Worm (Caenorhabditis elegans): Measurements from ENCODE around the gene F28C6.5.

F28C6.5 gene

DNA sequence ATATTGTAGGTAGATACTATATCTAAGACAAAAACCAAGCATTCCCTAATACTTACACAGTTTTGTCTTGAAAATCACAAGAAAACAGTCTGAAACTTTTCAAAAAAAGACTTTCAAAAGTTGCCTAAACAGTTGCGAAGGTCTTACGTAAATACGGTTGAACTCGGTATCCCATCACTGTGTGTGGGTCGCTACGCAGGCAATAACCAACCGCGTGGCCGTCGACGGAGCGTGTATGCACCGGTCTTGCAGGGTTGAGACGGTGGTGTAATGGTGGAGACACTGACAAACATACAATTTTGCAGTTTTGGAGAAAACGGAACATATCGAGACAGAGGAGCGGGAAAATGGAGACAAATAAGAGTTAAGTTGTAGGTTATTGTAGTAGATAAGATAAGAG is 38.1 kb upstream of the F28C6.5 start, which contains the start of gene iff-2:
Gene iff-2, minus strand, starts transcription at position 141 of the 400 bp plus-strand sequence.
- peak; percentile 100 for TF ChIP-seq nhr-25 (tag; optimal IDR thresholded peaks at IDR 0.05)
- TF ChIP-seq fkh-10 (GFP tag; optimal IDR thresholded peaks at IDR 0.05), result peak; percentile 99
- peak; percentile 94 for TF ChIP-seq nhr-77 (tag; optimal IDR thresholded peaks at IDR 0.05)
- TF ChIP-seq aly-2 (tag; optimal IDR thresholded peaks at IDR 0.05), result peak; percentile 53
- TF ChIP-seq ceh-28 (tag; optimal IDR thresholded peaks at IDR 0.05), result peak; percentile 94
- peak; percentile 96 for TF ChIP-seq fos-1 (tag; optimal IDR thresholded peaks at IDR 0.05)
- no peak for TF ChIP-seq daf-12 (tag; optimal IDR thresholded peaks at IDR 0.05)
- peak; percentile 92 for TF ChIP-seq elt-1 (tag; optimal IDR thresholded peaks at IDR 0.05)
- peak; percentile 73 for TF ChIP-seq ceh-16 (tag; optimal IDR thresholded peaks at IDR 0.05)
- peak; percentile 94 for TF ChIP-seq tbx-2 (tag; optimal IDR thresholded peaks at IDR 0.05)
- TF ChIP-seq nhr-43 (tag; optimal IDR thresholded peaks at IDR 0.05; ENCODE audit: poor library complexity, severe bottlenecking), result peak; percentile 98
- peak; percentile 100 for TF ChIP-seq lin-15B (tag; optimal IDR thresholded peaks at IDR 0.05)
- TF ChIP-seq nfya-1 (tag; optimal IDR thresholded peaks at IDR 0.05; ENCODE audit: insufficient read depth), result peak; percentile 99
- peak; percentile 97 for TF ChIP-seq hmg-11 (tag; optimal IDR thresholded peaks at IDR 0.05)
- TF ChIP-seq ztf-11 (tag; optimal IDR thresholded peaks at IDR 0.05), result peak; percentile 22
- peak; percentile 96 for TF ChIP-seq unc-62 (GFP tag; optimal IDR thresholded peaks at IDR 0.05)
- TF ChIP-seq nhr-23 (tag; optimal IDR thresholded peaks at IDR 0.05), result peak; percentile 100
- TF ChIP-seq mml-1 (tag; optimal IDR thresholded peaks at IDR 0.05), result no peak
- peak; percentile 97 for TF ChIP-seq egl-27 (tag; optimal IDR thresholded peaks at IDR 0.05)
- peak; percentile 99 for TF ChIP-seq lsy-12 (tag; optimal IDR thresholded peaks at IDR 0.05)
- TF ChIP-seq snpc-4 (tag; optimal IDR thresholded peaks at IDR 0.05), result peak; percentile 95
- TF ChIP-seq jun-1 (tag; optimal IDR thresholded peaks at IDR 0.05), result peak; percentile 99
- TF ChIP-seq lin-39 (tag; optimal IDR thresholded peaks at IDR 0.05), result peak; percentile 100
- TF ChIP-seq pqm-1 (tag; optimal IDR thresholded peaks at IDR 0.05), result peak; percentile 99
- peak; percentile 88 for TF ChIP-seq ztf-4 (tag; optimal IDR thresholded peaks at IDR 0.05)
- TF ChIP-seq skn-1 (tag; optimal IDR thresholded peaks at IDR 0.05), result peak; percentile 96
- TF ChIP-seq elt-2 (tag; optimal IDR thresholded peaks at IDR 0.05), result peak; percentile 97
- TF ChIP-seq ceh-9 (tag; optimal IDR thresholded peaks at IDR 0.05), result no peak
- TF ChIP-seq nhr-28 (tag; optimal IDR thresholded peaks at IDR 0.05), result peak; percentile 77
- peak; percentile 92 for TF ChIP-seq mdl-1 (tag; optimal IDR thresholded peaks at IDR 0.05)
- TF ChIP-seq ceh-82 (tag; optimal IDR thresholded peaks at IDR 0.05), result peak; percentile 93
- TF ChIP-seq zag-1 (tag; optimal IDR thresholded peaks at IDR 0.05), result peak; percentile 77
- peak; percentile 94 for TF ChIP-seq R02D3.7 (tag; optimal IDR thresholded peaks at IDR 0.05)
- peak; percentile 60 to 99 (median 98) for TF ChIP-seq elt-3 (tag; optimal IDR thresholded peaks at IDR 0.05)
- no peak for TF ChIP-seq nhr-237 (tag; optimal IDR thresholded peaks at IDR 0.05)
- TF ChIP-seq sea-2 (GFP tag; optimal IDR thresholded peaks at IDR 0.05), result no peak
- TF ChIP-seq fkh-2 (tag; optimal IDR thresholded peaks at IDR 0.05), result peak; percentile 67
- peak; percentile 85 for TF ChIP-seq nhr-76 (tag; optimal IDR thresholded peaks at IDR 0.05)
- peak; percentile 95 for TF ChIP-seq ama-1 (optimal IDR thresholded peaks at IDR 0.05)
- peak; percentile 99 for TF ChIP-seq egl-5 (tag; optimal IDR thresholded peaks at IDR 0.05)
- TF ChIP-seq nhr-11 (tag; optimal IDR thresholded peaks at IDR 0.05), result peak; percentile 99
- TF ChIP-seq eor-1 (tag; optimal IDR thresholded peaks at IDR 0.05), result peak in 1 of 2 experiments; percentile 82
- TF ChIP-seq unc-39 (tag; optimal IDR thresholded peaks at IDR 0.05), result peak; percentile 52
- TF ChIP-seq ZK546.5 (tag; optimal IDR thresholded peaks at IDR 0.05), result peak; percentile 83
- no peak for TF ChIP-seq nhr-12 (tag; optimal IDR thresholded peaks at IDR 0.05)
- peak; percentile 29 for TF ChIP-seq nhr-67 (tag; optimal IDR thresholded peaks at IDR 0.05)
- peak; percentile 100 for TF ChIP-seq pha-4 (tag; optimal IDR thresholded peaks at IDR 0.05)

All from whole organism, L3 larva.